Fruit fly (Drosophila melanogaster) whole organism, embryonic: ENCODE data around the gene mst.

ENCODE experiments used
- B-H2 ChIP-seq: fragments of 200-800 bp; sonication (Bioruptor generic); optimal IDR thresholded peaks from 2 replicates; lab custom pipeline; 2018; ENCODE audit warnings: missing biosample characterization, mild to moderate bottlenecking, missing genetic modification characterization
- CG10565 ChIP-seq: fragments of 200-800 bp; sonication (Bioruptor generic); optimal IDR thresholded peaks from 3 replicates; lab custom pipeline; 2016; ENCODE audit warnings: missing biosample characterization, mild to moderate bottlenecking, missing genetic modification characterization
- CG10979 ChIP-seq: fragments of 200-800 bp; sonication (Bioruptor generic); optimal IDR thresholded peaks from 2 replicates; lab custom pipeline; 2018; ENCODE audit warnings: missing biosample characterization, mild to moderate bottlenecking, missing genetic modification characterization, moderate library complexity
- CG11695 ChIP-seq: fragments of 200-800 bp; sonication (Bioruptor generic); IDR thresholded peaks from 3 replicates; pipeline ENCODE4 v1.3.6; 2022; ENCODE audit warnings: missing biosample characterization, missing genetic modification characterization
- CG12236 ChIP-seq: fragments of 200-800 bp; sonication (Bioruptor generic); optimal IDR thresholded peaks from 2 replicates; lab custom pipeline; 2016; ENCODE audit warnings: missing biosample characterization, missing genetic modification characterization
- CG13123 ChIP-seq: fragments of 200-800 bp; sonication (Bioruptor generic); optimal IDR thresholded peaks from 2 replicates; lab custom pipeline; 2016; ENCODE audit warnings: missing biosample characterization, missing genetic modification characterization
- CG13775 ChIP-seq: fragments of 200-800 bp; sonication (Bioruptor generic); optimal IDR thresholded peaks from 3 replicates; lab custom pipeline; 2017; ENCODE audit warnings: missing biosample characterization, mild to moderate bottlenecking, missing genetic modification characterization
- CG15011 ChIP-seq: fragments of 200-800 bp; sonication (Bioruptor generic); optimal IDR thresholded peaks from 3 replicates; lab custom pipeline; 2018; ENCODE audit warnings: missing biosample characterization, mild to moderate bottlenecking, missing genetic modification characterization
- CG17385 ChIP-seq: fragments of 200-800 bp; sonication (Bioruptor generic); optimal IDR thresholded peaks from 3 replicates; lab custom pipeline; 2018; ENCODE audit warnings: missing biosample characterization, mild to moderate bottlenecking, missing genetic modification characterization
- CG2678 ChIP-seq: fragments of 200-800 bp; sonication (Bioruptor generic); optimal IDR thresholded peaks from 3 replicates; lab custom pipeline; 2019; ENCODE audit warnings: missing biosample characterization, mild to moderate bottlenecking, missing genetic modification characterization, moderate library complexity
- CG2875 ChIP-seq: fragments of 200-800 bp; sonication (Bioruptor generic); optimal IDR thresholded peaks from 2 replicates; lab custom pipeline; 2017; ENCODE audit warnings: missing biosample characterization, mild to moderate bottlenecking, missing genetic modification characterization, missing genetic modification reagents
- CG30403 ChIP-seq: fragments of 200-800 bp; sonication (Bioruptor generic); optimal IDR thresholded peaks from 3 replicates; lab custom pipeline; 2016; ENCODE audit warnings: missing biosample characterization, missing genetic modification characterization
- CG30431 ChIP-seq: fragments of 200-800 bp; sonication (Bioruptor generic); optimal IDR thresholded peaks from 2 replicates; lab custom pipeline; 2017; ENCODE audit warnings: missing biosample characterization, missing genetic modification characterization
- CG34376 ChIP-seq: fragments of 200-800 bp; sonication (Bioruptor generic); optimal IDR thresholded peaks from 2 replicates; lab custom pipeline; 2018; ENCODE audit warnings: missing biosample characterization, mild to moderate bottlenecking, missing genetic modification characterization
- CG6791 ChIP-seq: fragments of 200-800 bp; sonication (Bioruptor generic); IDR thresholded peaks from 3 replicates; pipeline ENCODE4 v1.3.6; 2022; ENCODE audit warnings: missing biosample characterization, missing genetic modification characterization; ENCODE audit not compliant: partially characterized antibody
- CG6854 ChIP-seq: fragments of 200-800 bp; sonication (Bioruptor generic); optimal IDR thresholded peaks from 3 replicates; lab custom pipeline; 2017; ENCODE audit warnings: missing biosample characterization, mild to moderate bottlenecking, missing genetic modification characterization
- CG7556 ChIP-seq: fragments of 200-800 bp; sonication (Bioruptor generic); optimal IDR thresholded peaks from 2 replicates; lab custom pipeline; 2017; ENCODE audit warnings: missing biosample characterization, mild to moderate bottlenecking, missing genetic modification characterization
- CG7928 ChIP-seq: fragments of 200-800 bp; sonication (Bioruptor generic); optimal IDR thresholded peaks from 2 replicates; lab custom pipeline; 2017; ENCODE audit warnings: missing biosample characterization, mild to moderate bottlenecking, missing genetic modification characterization
- CG8944 ChIP-seq: fragments of 200-800 bp; sonication (Bioruptor generic); optimal IDR thresholded peaks from 3 replicates; lab custom pipeline; 2016; ENCODE audit warnings: missing biosample characterization, missing genetic modification characterization
- D ChIP-seq, 2 experiments: fragments of 200-800 bp in 1 of 2; fragments of >200 bp in 1 of 2; sonication (Bioruptor generic) in 1 of 2; optimal IDR thresholded peaks; 2 replicates in 1 of 2; 3 replicates in 1 of 2; lab custom pipeline; 2017; ENCODE audit warnings: mild to moderate bottlenecking in 1 of 2, missing biosample characterization in 1 of 2, missing genetic modification characterization in 1 of 2, missing genetic modification reagents in 1 of 2
- Dad ChIP-seq: fragments of 200-800 bp; sonication (Bioruptor generic); optimal IDR thresholded peaks from 3 replicates; lab custom pipeline; 2016; ENCODE audit warnings: missing biosample characterization, missing genetic modification characterization
- Dbx ChIP-seq: fragments of 200-800 bp; sonication (Bioruptor generic); IDR thresholded peaks from 3 replicates; pipeline ENCODE4 v1.3.6; 2022; ENCODE audit warnings: missing biosample characterization, missing genetic modification characterization
- Elba2 ChIP-seq: fragments of 200-800 bp; sonication (Bioruptor generic); optimal IDR thresholded peaks from 3 replicates; lab custom pipeline; 2016; ENCODE audit warnings: missing biosample characterization, missing genetic modification characterization
- H2.0 ChIP-seq: fragments of 200-800 bp; sonication (Bioruptor generic); IDR thresholded peaks from 2 replicates; pipeline ENCODE4 v1.3.6; 2022; ENCODE audit warnings: missing biosample characterization, missing genetic modification characterization
- HLH3B ChIP-seq: fragments of 200-800 bp; sonication (Bioruptor generic); IDR thresholded peaks from 2 replicates; pipeline ENCODE4 v1.3.6; 2022; ENCODE audit warnings: missing biosample characterization, missing genetic modification characterization
- HLH54F ChIP-seq: fragments of 200-800 bp; sonication (Bioruptor generic); optimal IDR thresholded peaks from 3 replicates; lab custom pipeline; 2016; ENCODE audit warnings: missing biosample characterization, missing genetic modification characterization
- Hr39 ChIP-seq: fragments of >200 bp; optimal IDR thresholded peaks from 2 replicates; lab custom pipeline; 2017
- Hr51 ChIP-seq, 2 experiments: fragments of 200-800 bp; sonication (Bioruptor generic); optimal IDR thresholded peaks; 2 replicates in 1 of 2; 3 replicates in 1 of 2; lab custom pipeline; 2016 to 2018; ENCODE audit warnings: missing biosample characterization in 2 of 2, missing genetic modification characterization in 2 of 2, mild to moderate bottlenecking in 1 of 2, moderate library complexity in 1 of 2
- Med ChIP-seq: fragments of 200-800 bp; sonication (Bioruptor generic); peaks from one replicate; lab custom pipeline; 2016; ENCODE audit warnings: missing biosample characterization, missing genetic modification characterization, mild to moderate bottlenecking, inconsistent platforms, moderate library complexity
- Optix ChIP-seq: fragments of 200-800 bp; sonication (Bioruptor generic); IDR thresholded peaks from 3 replicates; pipeline ENCODE4 v1.3.6; 2022; ENCODE audit warnings: missing biosample characterization, missing genetic modification characterization
- abd-A ChIP-seq: fragments of 200-800 bp; sonication (Bioruptor generic); optimal IDR thresholded peaks from 3 replicates; lab custom pipeline; 2019; ENCODE audit warnings: missing biosample characterization, mild to moderate bottlenecking, missing genetic modification characterization, moderate library complexity
- chn ChIP-seq: fragments of 200-800 bp; sonication (Bioruptor generic); optimal IDR thresholded peaks from 2 replicates; lab custom pipeline; 2016; ENCODE audit warnings: missing biosample characterization, missing genetic modification characterization
- da ChIP-seq: fragments of 200-800 bp; sonication (Bioruptor generic); optimal IDR thresholded peaks from 2 replicates; lab custom pipeline; 2016; ENCODE audit warnings: missing biosample characterization, missing genetic modification characterization
- dm ChIP-seq: fragments of 200-800 bp; sonication (Bioruptor generic); optimal IDR thresholded peaks from 3 replicates; lab custom pipeline; 2016; ENCODE audit warnings: missing biosample characterization, missing genetic modification characterization
- en ChIP-seq: fragments of 200-800 bp; sonication (Bioruptor generic); optimal IDR thresholded peaks from 2 replicates; lab custom pipeline; 2016; ENCODE audit warnings: missing biosample characterization, missing genetic modification characterization
- fru ChIP-seq: fragments of >200 bp; optimal IDR thresholded peaks from 2 replicates; lab custom pipeline; 2017
- gce ChIP-seq: fragments of 200-800 bp; sonication (Bioruptor generic); IDR thresholded peaks from 3 replicates; pipeline ENCODE4 v1.3.6; 2022; ENCODE audit warnings: missing biosample characterization, missing genetic modification characterization
- gsb-n ChIP-seq: fragments of 200-800 bp; sonication (Bioruptor generic); optimal IDR thresholded peaks from 3 replicates; lab custom pipeline; 2018; ENCODE audit warnings: missing biosample characterization, mild to moderate bottlenecking, missing genetic modification characterization
- insv ChIP-seq, 2 experiments: fragments of 200-800 bp; sonication (Bioruptor generic); optimal IDR thresholded peaks; 3 replicates each; lab custom pipeline; 2016 to 2018; ENCODE audit warnings: missing biosample characterization in 2 of 2, missing genetic modification characterization in 2 of 2
- jumu ChIP-seq: fragments of 200-800 bp; sonication (Bioruptor generic); optimal IDR thresholded peaks from 3 replicates; lab custom pipeline; 2016; ENCODE audit warnings: missing biosample characterization, missing genetic modification characterization
- klu ChIP-seq: fragments of 200-800 bp; sonication (Bioruptor generic); IDR thresholded peaks from 2 replicates; pipeline ENCODE4 v1.3.6; 2022; ENCODE audit warnings: missing biosample characterization, missing genetic modification characterization
- lmd ChIP-seq: fragments of 200-800 bp; sonication (Bioruptor generic); IDR thresholded peaks from 2 replicates; pipeline ENCODE4 v1.3.6; 2022; ENCODE audit warnings: missing biosample characterization, missing genetic modification characterization
- prd ChIP-seq, 3 experiments: fragments of >200 bp in 2 of 3; fragments of 200-800 bp in 1 of 3; sonication (Bioruptor generic) in 1 of 3; optimal IDR thresholded peaks in 2 of 3; IDR thresholded peaks in 1 of 3; 2 replicates in 2 of 3; 3 replicates in 1 of 3; pipeline versions ENCODE4 v1.3.6 to Lab custom; 2017 to 2022; ENCODE audit warnings: missing biosample characterization in 1 of 3, missing genetic modification characterization in 1 of 3
- pum ChIP-seq: fragments of 200-800 bp; sonication (Bioruptor generic); optimal IDR thresholded peaks from 2 replicates; lab custom pipeline; 2016; ENCODE audit warnings: missing biosample characterization, missing genetic modification characterization
- salm ChIP-seq: fragments of 200-800 bp; sonication (Bioruptor generic); optimal IDR thresholded peaks from 2 replicates; lab custom pipeline; 2018; ENCODE audit warnings: missing biosample characterization, mild to moderate bottlenecking, missing genetic modification characterization
- shn ChIP-seq: fragments of 200-800 bp; sonication (Bioruptor generic); optimal IDR thresholded peaks from 3 replicates; lab custom pipeline; 2016; ENCODE audit warnings: missing biosample characterization, missing genetic modification characterization
- sqz ChIP-seq: fragments of 200-800 bp; sonication (Bioruptor generic); optimal IDR thresholded peaks from 3 replicates; lab custom pipeline; 2018; ENCODE audit warnings: missing biosample characterization, mild to moderate bottlenecking, missing genetic modification characterization
- tio ChIP-seq: fragments of 200-800 bp; sonication (Bioruptor generic); optimal IDR thresholded peaks from 2 replicates; lab custom pipeline; 2017; ENCODE audit warnings: missing biosample characterization, missing genetic modification characterization, inconsistent platforms
- vfl ChIP-seq: fragments of 200-800 bp; sonication (Bioruptor generic); optimal IDR thresholded peaks from 2 replicates; lab custom pipeline; 2016; ENCODE audit warnings: missing biosample characterization, missing genetic modification characterization
- zfh1 ChIP-seq: fragments of 200-800 bp; sonication (Bioruptor generic); IDR thresholded peaks from 3 replicates; pipeline ENCODE4 v1.3.6; 2022; ENCODE audit warnings: missing biosample characterization, missing genetic modification characterization

The mst gene

dm6 chrX:21366311-21366990 is 22.3 kb upstream of the mst start (continued):
- TF ChIP-seq pum (peak; percentile 30), CG17385 (GFP tag; lab: Kevin White, UChicago) (peak; percentile 90), CG13775 (peak; percentile 88), CG7928 (GFP tag; lab: Kevin White, UChicago) (peak; percentile 63), da (GFP tag; lab: Kevin White, UChicago) (no peak), CG13123 (GFP tag; lab: Kevin White, UChicago) (peak; percentile 75), dm (no peak), CG34376 (GFP tag; lab: Kevin White, UChicago) (peak; percentile 94), H2.0 (peak; percentile 77), HLH54F (GFP tag; lab: Kevin White, UChicago) (peak; percentile 42), CG30403 (peak; percentile 92), sqz (GFP tag; lab: Kevin White, UChicago) (peak; percentile 92), Dad (GFP tag; lab: Kevin White, UChicago) (peak; percentile 12), CG12236 (GFP tag; lab: Kevin White, UChicago) (no peak), en (GFP tag; lab: Kevin White, UChicago) (no peak), CG7556 (GFP tag; lab: Kevin White, UChicago) (peak; percentile 96), CG10565 (GFP tag; lab: Kevin White, UChicago) (no peak), CG6854 (GFP tag; lab: Kevin White, UChicago) (peak; percentile 90), Hr51 (GFP tag; optimal IDR thresholded peaks at IDR 0.05; lab: Kevin White, UChicago) (peak; percentile 20 to 94), CG8944 (peak; percentile 43), abd-A (tag; lab: Kevin White, UChicago) (no peak), Med (GFP tag; lab: Kevin White, UChicago) (peak; percentile 91), CG15011 (peak; percentile 88), chn (GFP tag; lab: Kevin White, UChicago) (peak; percentile 58), Elba2 (no peak), fru (lab: Kevin White, UChicago) (no peak), zfh1 (GFP tag; lab: Robert Waterston, UW) (peak; percentile 81), Optix (GFP tag; lab: Robert Waterston, UW) (peak; percentile 70; the same call in 2 of the 3 replicates), CG11695 (GFP tag; lab: Robert Waterston, UW) (peak; percentile 88), gce (GFP tag; lab: Robert Waterston, UW) (peak; percentile 40; the same call in 1 of the 3 replicates), lmd (peak; percentile 93), HLH3B (GFP tag; lab: Robert Waterston, UW) (peak; percentile 87), vfl (peak; percentile 34), Hr39 (lab: Kevin White, UChicago) (no peak), CG30431 (GFP tag; lab: Kevin White, UChicago) (peak; percentile 81), CG2678 (tag; lab: Kevin White, UChicago) (peak; percentile 97), CG6791 (GFP tag; lab: Robert Waterston, UW) (no peak), CG10979 (tag; lab: Kevin White, UChicago) (peak; percentile 92), prd (optimal IDR thresholded peaks at IDR 0.05; lab: Kevin White, UChicago) (no peak), prd (GFP tag; IDR thresholded peaks at IDR 0.05; lab: Robert Waterston, UW) (peak; percentile 90), jumu (GFP tag; lab: Kevin White, UChicago) (peak; percentile 41), D (optimal IDR thresholded peaks at IDR 0.05; lab: Kevin White, UChicago) (no peak), D (GFP tag; optimal IDR thresholded peaks at IDR 0.05; lab: Kevin White, UChicago) (peak; percentile 90), tio (GFP tag; lab: Kevin White, UChicago) (peak; percentile 91), insv (GFP tag; optimal IDR thresholded peaks at IDR 0.05; lab: Kevin White, UChicago) (peak in 1 of 2 experiments; percentile 69), Dbx (GFP tag; lab: Robert Waterston, UW) (peak; percentile 89), salm (tag; lab: Kevin White, UChicago) (peak; percentile 87), gsb-n (tag; lab: Kevin White, UChicago) (peak; percentile 89), CG2875 (GFP tag; lab: Kevin White, UChicago) (peak; percentile 81), shn (GFP tag; lab: Kevin White, UChicago) (peak; percentile 26), klu (peak; percentile 84), B-H2 (GFP tag; lab: Kevin White, UChicago) (peak; percentile 93)
